Worm (Caenorhabditis elegans) whole organism, mixed stage, embryonic: Measurements from ENCODE around the gene ndx-2.

ENCODE experiments used
- ces-1 ChIP-seq: fragments of 150-350 bp; optimal IDR thresholded peaks from 2 replicates; lab custom pipeline; 2014; ENCODE audit warnings: missing biosample characterization, missing genetic modification reagents, missing genetic modification characterization
- elt-1 ChIP-seq: sonication (generic microtip); optimal IDR thresholded peaks from 2 replicates; lab custom pipeline; 2017; ENCODE audit warnings: missing genetic modification characterization, mild to moderate bottlenecking, missing compliant biosample characterization, antibody characterized with exemption, moderate library complexity, borderline replicate concordance; ENCODE audit not compliant: insufficient read depth
- flh-1 ChIP-seq: fragments of 200-800 bp; sonication (Bioruptor generic); optimal IDR thresholded peaks from 2 replicates; lab custom pipeline; 2018; ENCODE audit warnings: mild to moderate bottlenecking, missing genetic modification characterization, moderate library complexity, missing compliant biosample characterization
- lin-32 ChIP-seq: fragments of 200-800 bp; sonication (Bioruptor generic); optimal IDR thresholded peaks from 2 replicates; lab custom pipeline; 2018; ENCODE audit warnings: mild to moderate bottlenecking, missing genetic modification characterization, missing compliant biosample characterization
- mep-1 ChIP-seq: fragments of 150-350 bp; optimal IDR thresholded peaks from 2 replicates; lab custom pipeline; 2017; ENCODE audit warnings: missing biosample characterization, missing genetic modification reagents, missing genetic modification characterization, inconsistent platforms
- unc-39 ChIP-seq: fragments of 150-350 bp; optimal IDR thresholded peaks from 2 replicates; lab custom pipeline; 2014; ENCODE audit warnings: missing biosample characterization, missing genetic modification characterization
- unc-62 ChIP-seq: fragments of 150-350 bp; optimal IDR thresholded peaks from 2 replicates; lab custom pipeline; 2014; ENCODE audit warnings: missing biosample characterization, missing genetic modification reagents, missing genetic modification characterization
- ztf-11 ChIP-seq: fragments of 150-350 bp; optimal IDR thresholded peaks from 2 replicates; lab custom pipeline; 2014; ENCODE audit warnings: missing biosample characterization, missing genetic modification characterization

- TF ChIP-seq unc-62 (GFP tag; lab: Kevin White, UChicago) (no peak), ces-1 (no peak), lin-32 (GFP tag; lab: Kevin White, UChicago) (no peak), elt-1 (tag; lab: Kevin White, UChicago) (no peak), mep-1 (tag; lab: Kevin White, UChicago) (no peak), flh-1 (no peak), ztf-11 (tag; lab: Kevin White, UChicago) (no peak), unc-39 (no peak)
These were observed 13.8 kb downstream of the ndx-2 start for ce11 chrV:2650980-2651379.
